Fruit fly (Drosophila melanogaster) whole organism, prepupa: ENCODE data around the gene CG3355.

Experiments used
- CG10631 ChIP-seq: fragments of 200-800 bp; sonication (Bioruptor generic); optimal IDR thresholded peaks from 2 replicates; lab custom pipeline; 2016; ENCODE audit warnings: missing biosample characterization, missing genetic modification characterization
- CG10669 ChIP-seq: fragments of 200-800 bp; sonication (Bioruptor generic); optimal IDR thresholded peaks from 3 replicates; lab custom pipeline; 2018; ENCODE audit warnings: missing biosample characterization, mild to moderate bottlenecking, missing genetic modification characterization, moderate library complexity
- CG11294 ChIP-seq: fragments of 200-800 bp; sonication (Bioruptor generic); IDR thresholded peaks from 2 replicates; pipeline ENCODE4 v1.3.6; 2022; ENCODE audit warnings: missing biosample characterization, missing genetic modification characterization
- CG11902 ChIP-seq: fragments of 200-800 bp; sonication (Bioruptor generic); optimal IDR thresholded peaks from 3 replicates; lab custom pipeline; 2016; ENCODE audit warnings: missing biosample characterization, missing genetic modification characterization
- CG15336 ChIP-seq: fragments of 200-800 bp; sonication (Bioruptor generic); IDR thresholded peaks from 2 replicates; pipeline ENCODE4 v1.3.6; 2022; ENCODE audit warnings: missing biosample characterization, missing genetic modification characterization
- CG16779 ChIP-seq: fragments of 200-800 bp; sonication (Bioruptor generic); optimal IDR thresholded peaks from 3 replicates; lab custom pipeline; 2017; ENCODE audit warnings: missing biosample characterization, mild to moderate bottlenecking, missing genetic modification characterization
- CG3032 ChIP-seq: fragments of 200-800 bp; optimal IDR thresholded peaks from 2 replicates; lab custom pipeline; 2019; ENCODE audit warnings: missing biosample characterization, mild to moderate bottlenecking, missing genetic modification characterization, moderate library complexity
- CG32006 ChIP-seq: fragments of 200-800 bp; sonication (Bioruptor generic); optimal IDR thresholded peaks from 3 replicates; lab custom pipeline; 2017; ENCODE audit warnings: missing biosample characterization, mild to moderate bottlenecking, missing genetic modification characterization
- CG34406 ChIP-seq: fragments of 200-800 bp; sonication (Bioruptor generic); optimal IDR thresholded peaks from 3 replicates; lab custom pipeline; 2016; ENCODE audit warnings: missing biosample characterization, missing genetic modification characterization
- CG3919 ChIP-seq: fragments of 200-800 bp; sonication (Bioruptor generic); optimal IDR thresholded peaks from 3 replicates; lab custom pipeline; 2016; ENCODE audit warnings: missing biosample characterization, missing genetic modification characterization
- CG4318 ChIP-seq: fragments of 200-800 bp; sonication (Bioruptor generic); optimal IDR thresholded peaks from 3 replicates; lab custom pipeline; 2017; ENCODE audit warnings: missing biosample characterization, mild to moderate bottlenecking, missing genetic modification characterization
- CG6163 ChIP-seq: fragments of 200-800 bp; sonication (Bioruptor generic); IDR thresholded peaks from 3 replicates; pipeline ENCODE4 v1.3.6; 2022; ENCODE audit warnings: missing biosample characterization, missing genetic modification characterization
- CG6276 ChIP-seq: fragments of 200-800 bp; sonication (Bioruptor generic); optimal IDR thresholded peaks from 2 replicates; lab custom pipeline; 2017; ENCODE audit warnings: missing biosample characterization, mild to moderate bottlenecking, missing genetic modification characterization
- CG6792 ChIP-seq: fragments of 200-800 bp; sonication (Bioruptor generic); optimal IDR thresholded peaks from 3 replicates; lab custom pipeline; 2016; ENCODE audit warnings: missing biosample characterization, missing genetic modification characterization
- CG6808 ChIP-seq: fragments of 200-800 bp; sonication (Bioruptor generic); optimal IDR thresholded peaks from 3 replicates; lab custom pipeline; 2017; ENCODE audit warnings: missing biosample characterization, missing genetic modification characterization, mild to moderate bottlenecking, moderate library complexity, missing genetic modification reagents
- CG6854 ChIP-seq: fragments of 200-800 bp; sonication (Bioruptor generic); optimal IDR thresholded peaks from 2 replicates; lab custom pipeline; 2017; ENCODE audit warnings: missing biosample characterization, mild to moderate bottlenecking, missing genetic modification characterization
- CG8119 ChIP-seq: fragments of 200-800 bp; sonication (Bioruptor generic); IDR thresholded peaks from 3 replicates; pipeline ENCODE4 v1.3.6; 2022; ENCODE audit warnings: missing biosample characterization, missing genetic modification characterization
- CG8319 ChIP-seq: fragments of 200-800 bp; sonication (Bioruptor generic); optimal IDR thresholded peaks from 3 replicates; lab custom pipeline; 2016; ENCODE audit warnings: missing biosample characterization, missing genetic modification characterization
- CG8632 ChIP-seq: fragments of 200-800 bp; sonication (Bioruptor generic); optimal IDR thresholded peaks from 3 replicates; lab custom pipeline; 2016; ENCODE audit warnings: missing biosample characterization, missing genetic modification characterization
- Eip75B ChIP-seq: fragments of 200-800 bp; sonication (Bioruptor generic); optimal IDR thresholded peaks from 3 replicates; lab custom pipeline; 2016; ENCODE audit warnings: missing biosample characterization, missing genetic modification characterization
- Eip78C ChIP-seq: fragments of 200-800 bp; sonication (Bioruptor generic); peaks from one replicate; lab custom pipeline; 2016; ENCODE audit warnings: missing biosample characterization, missing genetic modification characterization
- Eip93F ChIP-seq: fragments of 200-800 bp; sonication (Bioruptor generic); optimal IDR thresholded peaks from 2 replicates; lab custom pipeline; 2016; ENCODE audit warnings: missing biosample characterization, mild to moderate bottlenecking, missing genetic modification characterization
- Ets21C ChIP-seq: fragments of 200-800 bp; sonication (Bioruptor generic); optimal IDR thresholded peaks from 3 replicates; lab custom pipeline; 2016; ENCODE audit warnings: missing biosample characterization, missing genetic modification characterization
- Ets96B ChIP-seq: fragments of 200-800 bp; optimal IDR thresholded peaks from 2 replicates; lab custom pipeline; 2019; ENCODE audit warnings: missing biosample characterization, mild to moderate bottlenecking, missing genetic modification characterization, moderate library complexity
- Gug ChIP-seq: fragments of 200-800 bp; sonication (Bioruptor generic); IDR thresholded peaks from 2 replicates; pipeline ENCODE4 v1.3.6; 2022; ENCODE audit warnings: missing biosample characterization, missing genetic modification characterization
- Hr38 ChIP-seq: sonication (Bioruptor generic); optimal IDR thresholded peaks from 2 replicates; lab custom pipeline; 2016; ENCODE audit warnings: missing biosample characterization, missing genetic modification characterization
- Hr4 ChIP-seq: fragments of 200-800 bp; sonication (Bioruptor generic); optimal IDR thresholded peaks from 3 replicates; lab custom pipeline; 2016; ENCODE audit warnings: missing biosample characterization, missing genetic modification characterization
- Lpt ChIP-seq: fragments of 200-800 bp; sonication (Bioruptor generic); optimal IDR thresholded peaks from 3 replicates; lab custom pipeline; 2016; ENCODE audit warnings: missing biosample characterization, missing genetic modification characterization
- Met ChIP-seq: fragments of 200-800 bp; sonication (Bioruptor generic); optimal IDR thresholded peaks from 3 replicates; lab custom pipeline; 2016; ENCODE audit warnings: missing biosample characterization, missing genetic modification characterization
- OdsH ChIP-seq: fragments of 200-800 bp; sonication (Bioruptor generic); optimal IDR thresholded peaks from 3 replicates; lab custom pipeline; 2016; ENCODE audit warnings: missing biosample characterization, missing genetic modification characterization
- Sox14 ChIP-seq: fragments of 200-800 bp; sonication (Bioruptor generic); optimal IDR thresholded peaks from 3 replicates; lab custom pipeline; 2016; ENCODE audit warnings: missing biosample characterization, missing genetic modification characterization
- achi ChIP-seq: fragments of 200-800 bp; sonication (Bioruptor generic); optimal IDR thresholded peaks from 3 replicates; lab custom pipeline; 2016; ENCODE audit warnings: missing biosample characterization, missing genetic modification characterization
- acj6 ChIP-seq: fragments of 200-800 bp; sonication (Bioruptor generic); optimal IDR thresholded peaks from 3 replicates; lab custom pipeline; 2016; ENCODE audit warnings: missing biosample characterization, missing genetic modification characterization
- dac ChIP-seq: fragments of 200-800 bp; sonication (Bioruptor generic); optimal IDR thresholded peaks from 2 replicates; lab custom pipeline; 2017; ENCODE audit warnings: missing biosample characterization, mild to moderate bottlenecking, missing genetic modification characterization
- eg ChIP-seq: fragments of 200-800 bp; sonication (Bioruptor generic); IDR thresholded peaks from 3 replicates; pipeline ENCODE4 v1.3.6; 2022; ENCODE audit warnings: missing biosample characterization, missing genetic modification characterization
- esn ChIP-seq: fragments of 200-800 bp; sonication (Bioruptor generic); optimal IDR thresholded peaks from 2 replicates; lab custom pipeline; 2016; ENCODE audit warnings: missing biosample characterization, mild to moderate bottlenecking, missing genetic modification characterization, moderate library complexity
- fd59A ChIP-seq: fragments of 200-800 bp; sonication (Bioruptor generic); optimal IDR thresholded peaks from 2 replicates; lab custom pipeline; 2017; ENCODE audit warnings: missing biosample characterization, mild to moderate bottlenecking, missing genetic modification characterization, missing genetic modification reagents
- fd85E ChIP-seq: fragments of 200-800 bp; sonication (Bioruptor generic); optimal IDR thresholded peaks from 3 replicates; lab custom pipeline; 2016; ENCODE audit warnings: missing biosample characterization, missing genetic modification characterization
- net ChIP-seq: fragments of 200-800 bp; sonication (Bioruptor generic); optimal IDR thresholded peaks from 3 replicates; lab custom pipeline; 2016; ENCODE audit warnings: missing biosample characterization, missing genetic modification characterization
- pdm3 ChIP-seq: fragments of 200-800 bp; sonication (Bioruptor generic); optimal IDR thresholded peaks from 3 replicates; lab custom pipeline; 2016; ENCODE audit warnings: missing biosample characterization, missing genetic modification characterization
- salr ChIP-seq, 2 experiments: fragments of 200-800 bp; sonication (Bioruptor generic); optimal IDR thresholded peaks; 3 replicates each; lab custom pipeline; 2016 to 2018; ENCODE audit warnings: missing biosample characterization in 2 of 2, missing genetic modification characterization in 2 of 2, mild to moderate bottlenecking in 1 of 2
- spab ChIP-seq: fragments of 200-800 bp; sonication (Bioruptor generic); optimal IDR thresholded peaks from 2 replicates; lab custom pipeline; 2017; ENCODE audit warnings: missing biosample characterization, mild to moderate bottlenecking, missing genetic modification characterization, missing genetic modification reagents
- ss ChIP-seq, 2 experiments: fragments of 200-800 bp; sonication (Bioruptor generic); optimal IDR thresholded peaks; 2 replicates in 1 of 2; 3 replicates in 1 of 2; lab custom pipeline; 2017 to 2018; ENCODE audit warnings: mild to moderate bottlenecking in 2 of 2, missing biosample characterization in 2 of 2, missing genetic modification characterization in 2 of 2, moderate library complexity in 1 of 2
- svp ChIP-seq: fragments of 200-800 bp; sonication (Bioruptor generic); peaks from one replicate; lab custom pipeline; 2016; ENCODE audit warnings: missing biosample characterization, missing genetic modification characterization
- vri ChIP-seq: fragments of 200-800 bp; sonication (Bioruptor generic); optimal IDR thresholded peaks from 3 replicates; lab custom pipeline; 2016; ENCODE audit warnings: missing biosample characterization, mild to moderate bottlenecking, missing genetic modification characterization

The CG3355 gene

DNA sequence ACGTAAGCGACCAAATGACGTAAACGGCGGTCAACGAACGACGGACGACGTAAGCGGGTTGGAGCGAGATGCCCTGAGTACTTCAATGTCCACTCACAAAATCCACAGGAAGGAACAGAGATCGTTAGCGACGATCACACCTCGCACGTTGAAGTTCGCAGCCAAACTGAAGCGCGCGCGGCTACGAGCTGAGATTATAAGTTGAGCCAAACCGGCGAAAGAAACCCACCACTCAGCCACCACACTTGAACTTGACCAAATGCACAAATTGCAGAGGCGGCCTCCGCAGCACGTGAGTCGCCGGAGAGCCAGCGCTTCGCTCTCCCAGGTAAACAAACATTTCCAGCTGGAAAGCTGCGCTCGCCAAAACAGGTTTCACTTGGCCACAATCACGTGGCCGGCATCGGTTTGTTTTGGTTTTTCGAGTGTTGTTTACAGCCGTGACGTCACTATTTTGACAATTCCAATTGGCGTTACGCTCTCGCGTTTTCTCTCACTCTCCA is 37.0 kb upstream of the CG3355 start, which contains the start of gene dpy (continued):
- no peak for TF ChIP-seq CG8632 (GFP tag; lab: Kevin White, UChicago)
- TF ChIP-seq, all 60 proteins: peak for 11

DNA sequence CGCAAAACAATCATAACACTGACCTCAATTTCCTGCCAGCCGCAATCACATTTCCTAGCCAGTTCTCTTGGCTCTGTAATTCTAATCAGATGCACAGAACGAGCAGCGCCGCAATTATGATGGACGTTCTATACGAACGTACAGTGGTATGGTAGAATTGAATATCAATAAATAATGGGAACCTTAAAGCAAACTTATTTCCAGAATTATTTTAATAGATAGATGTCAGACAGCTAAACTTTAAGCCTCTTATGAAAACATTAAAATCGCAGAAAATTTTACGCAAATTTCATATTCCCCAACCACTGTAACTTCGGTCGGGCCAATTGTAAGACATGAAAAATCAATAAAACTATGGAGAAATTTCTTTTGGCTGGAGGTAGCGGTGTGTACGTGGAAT is 32.0 kb upstream of the CG3355 start:
- TF ChIP-seq achi (GFP tag; lab: Kevin White, UChicago), result peak; percentile 41
- TF ChIP-seq CG3032 (tag; lab: Kevin White, UChicago), result no peak
- TF ChIP-seq CG11294, result peak; percentile 44; the same call in 1 of the 2 replicates
- peak; percentile 39 for TF ChIP-seq Sox14 (GFP tag; lab: Kevin White, UChicago)
- peak; percentile 26 for TF ChIP-seq CG3919 (GFP tag; lab: Kevin White, UChicago)
- TF ChIP-seq Eip75B (GFP tag; lab: Kevin White, UChicago), result peak; percentile 25
- TF ChIP-seq dac, result peak; percentile 10
- TF ChIP-seq Hr38 (GFP tag; lab: Kevin White, UChicago), result no peak
- TF ChIP-seq CG15336 (GFP tag; lab: Robert Waterston, UW), result peak; percentile 80
- peak; percentile 82 for TF ChIP-seq eg (GFP tag; lab: Robert Waterston, UW)
- peak; percentile 49 for TF ChIP-seq svp
- peak; percentile 39 for TF ChIP-seq CG4318 (GFP tag; lab: Kevin White, UChicago)
- TF ChIP-seq acj6, result peak; percentile 21
- TF ChIP-seq Gug (GFP tag; lab: Robert Waterston, UW), result peak; percentile 67
- TF ChIP-seq Eip93F (GFP tag; lab: Kevin White, UChicago), result no peak
- TF ChIP-seq Ets96B (tag; lab: Kevin White, UChicago), result peak; percentile 16
- TF ChIP-seq CG6276 (GFP tag; lab: Kevin White, UChicago), result peak; percentile 54
- TF ChIP-seq CG32006 (GFP tag; lab: Kevin White, UChicago), result peak; percentile 76
- TF ChIP-seq CG6808, result no peak
- TF ChIP-seq CG6163 (GFP tag; lab: Robert Waterston, UW), result peak; percentile 68
- no peak for TF ChIP-seq CG11902 (GFP tag; lab: Kevin White, UChicago)
- TF ChIP-seq Lpt (GFP tag; lab: Kevin White, UChicago), result peak; percentile 23
- no peak for TF ChIP-seq CG10669 (GFP tag; lab: Kevin White, UChicago)
- peak; percentile 78 for TF ChIP-seq CG8119
- TF ChIP-seq spab, result no peak
- TF ChIP-seq pdm3, result peak; percentile 11
- TF ChIP-seq CG10631 (GFP tag; lab: Kevin White, UChicago), result peak; percentile 37
- peak in 1 of 2 experiments; percentile 66 for TF ChIP-seq salr (GFP tag; optimal IDR thresholded peaks at IDR 0.05; lab: Kevin White, UChicago)
- peak; percentile 77 for TF ChIP-seq Eip78C (GFP tag; lab: Kevin White, UChicago)
- peak; percentile 42 for TF ChIP-seq OdsH (GFP tag; lab: Kevin White, UChicago)
- peak; percentile 7 for TF ChIP-seq Met
- TF ChIP-seq net (GFP tag; lab: Kevin White, UChicago), result peak; percentile 17
- TF ChIP-seq Hr4, result peak; percentile 56
- TF ChIP-seq, all 60 proteins: peak for 26

DNA sequence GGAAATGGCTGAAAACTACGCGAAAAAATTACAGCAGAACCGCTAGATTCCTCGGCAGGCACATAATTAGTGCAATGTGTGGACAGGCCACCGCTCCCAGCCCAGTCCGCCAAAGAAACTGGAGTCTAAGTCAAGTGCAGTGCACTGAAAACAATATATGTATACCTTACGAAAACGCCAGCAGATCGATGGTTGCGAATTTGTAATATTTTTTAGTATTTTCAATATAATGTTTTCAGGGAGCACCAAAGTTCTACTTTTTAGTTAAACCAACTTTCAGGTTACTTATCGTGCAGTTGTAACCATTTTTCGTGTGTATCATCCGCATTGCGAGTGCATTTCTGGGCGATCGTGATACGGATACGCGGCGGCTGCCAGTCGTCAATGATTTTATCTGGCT is 29.3 kb upstream of the CG3355 start:
- TF ChIP-seq Met (peak; percentile 28), OdsH (GFP tag; lab: Kevin White, UChicago) (peak; percentile 19), vri (no peak), CG6792 (GFP tag; lab: Kevin White, UChicago) (no peak), achi (GFP tag; lab: Kevin White, UChicago) (peak; percentile 11), CG8632 (GFP tag; lab: Kevin White, UChicago) (no peak), CG11902 (GFP tag; lab: Kevin White, UChicago) (no peak), Eip93F (GFP tag; lab: Kevin White, UChicago) (no peak), esn (GFP tag; lab: Kevin White, UChicago) (peak; percentile 27), ss (GFP tag; optimal IDR thresholded peaks at IDR 0.05; lab: Kevin White, UChicago) (no peak), CG6854 (no peak), dac (no peak), CG8119 (no peak), Ets21C (GFP tag; lab: Kevin White, UChicago) (no peak), Hr38 (GFP tag; lab: Kevin White, UChicago) (no peak), CG11294 (no peak), Hr4 (peak; percentile 14), Ets96B (tag; lab: Kevin White, UChicago) (no peak), Sox14 (GFP tag; lab: Kevin White, UChicago) (peak; percentile 33), fd85E (GFP tag; lab: Kevin White, UChicago) (no peak), CG6163 (GFP tag; lab: Robert Waterston, UW) (0 out of 3 replicates have a peak, but pooled peaks have one; percentile 17), CG3032 (tag; lab: Kevin White, UChicago) (no peak), CG16779 (tag; lab: Kevin White, UChicago) (no peak), CG34406 (GFP tag; lab: Kevin White, UChicago) (no peak), CG6808 (no peak), CG8319 (GFP tag; lab: Kevin White, UChicago) (no peak), Lpt (GFP tag; lab: Kevin White, UChicago) (no peak), fd59A (GFP tag; lab: Kevin White, UChicago) (no peak), Eip78C (GFP tag; lab: Kevin White, UChicago) (peak; percentile 32), spab (no peak), CG10631 (GFP tag; lab: Kevin White, UChicago) (peak; percentile 28)
